Fruit fly (Drosophila melanogaster): ENCODE measurements around the gene CG14050.

Gene CG14050

DNA sequence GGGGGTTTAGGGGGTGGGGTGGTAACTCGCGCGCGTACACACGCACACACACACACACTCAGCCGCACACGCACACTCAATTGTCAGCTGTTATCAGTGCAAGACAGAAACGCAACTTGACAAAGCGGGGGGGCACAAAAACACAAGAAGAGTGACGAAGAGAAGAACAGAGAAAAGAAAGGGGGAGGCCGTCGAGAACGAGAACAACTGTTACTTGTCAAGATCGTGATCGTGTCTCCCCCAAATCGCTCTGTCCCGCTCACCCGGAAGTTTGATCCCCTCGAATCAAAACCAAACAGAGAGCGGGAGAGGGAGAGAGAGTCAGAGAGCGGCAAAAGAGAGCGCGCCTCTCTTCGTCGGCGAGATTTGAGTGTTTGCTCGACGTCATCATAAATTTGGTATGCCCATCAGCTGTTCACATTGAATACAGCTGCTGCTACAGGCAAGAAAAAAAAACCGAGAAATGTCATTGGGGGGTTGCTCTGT, 8.6 kb downstream of the CG14050 start (continued):
- no peak for TF ChIP-seq CG33557 (GFP tag; optimal IDR thresholded peaks at IDR 0.05)
- TF ChIP-seq ssp (GFP tag; IDR thresholded peaks at IDR 0.05): no peak
- no peak for TF ChIP-seq CG18764 (GFP tag; optimal IDR thresholded peaks at IDR 0.05)
- no peak for TF ChIP-seq Lhr (GFP tag; optimal IDR thresholded peaks at IDR 0.05)
- no peak for TF ChIP-seq Sox100B (GFP tag; optimal IDR thresholded peaks at IDR 0.05)
- no peak for TF ChIP-seq CG17612 (GFP tag; IDR thresholded peaks at IDR 0.05)
- TF ChIP-seq CG9797 (GFP tag; optimal IDR thresholded peaks at IDR 0.05): no peak
- TF ChIP-seq Chrac-16 (GFP tag; optimal IDR thresholded peaks at IDR 0.05): no peak
- TF ChIP-seq Sry-δ (GFP tag; optimal IDR thresholded peaks at IDR 0.05): no peak
- peak; percentile 90 for TF ChIP-seq chinmo (GFP tag; IDR thresholded peaks at IDR 0.05; ENCODE audit: partially characterized antibody)
- no peak for TF ChIP-seq lmd (GFP tag; IDR thresholded peaks at IDR 0.05)
- TF ChIP-seq CG1233 (GFP tag; optimal IDR thresholded peaks at IDR 0.05): no peak
- no peak for TF ChIP-seq Doc2 (GFP tag; IDR thresholded peaks at IDR 0.05)
- no peak for TF ChIP-seq Usf (GFP tag; optimal IDR thresholded peaks at IDR 0.05)
- peak; percentile 77 for TF ChIP-seq Med (GFP tag)
- no peak for TF ChIP-seq gsb (GFP tag; IDR thresholded peaks at IDR 0.05)
- no peak for TF ChIP-seq CG14441 (GFP tag; IDR thresholded peaks at IDR 0.05)
- TF ChIP-seq Elba2 (GFP tag; optimal IDR thresholded peaks at IDR 0.05): no peak
- TF ChIP-seq emc (GFP tag; optimal IDR thresholded peaks at IDR 0.05): no peak
- TF ChIP-seq ato (GFP tag; IDR thresholded peaks at IDR 0.05; ENCODE audit: partially characterized antibody): no peak
- TF ChIP-seq CG17361 (GFP tag; IDR thresholded peaks at IDR 0.05): no peak
- TF ChIP-seq Trl (optimal IDR thresholded peaks at IDR 0.05): peak; percentile 94 to 99
- peak; percentile 63 for TF ChIP-seq Trl (GFP tag; optimal IDR thresholded peaks at IDR 0.05)
- TF ChIP-seq CG9727 (GFP tag; optimal IDR thresholded peaks at IDR 0.05): no peak
- no peak for TF ChIP-seq Dfd (GFP tag; optimal IDR thresholded peaks at IDR 0.05)
- TF ChIP-seq gcm2 (GFP tag; optimal IDR thresholded peaks at IDR 0.05): no peak
- TF ChIP-seq Kr (GFP tag; optimal IDR thresholded peaks at IDR 0.05): no peak
- TF ChIP-seq CkIIα-i1 (GFP tag; IDR thresholded peaks at IDR 0.05): no peak
- no peak for TF ChIP-seq hth (optimal IDR thresholded peaks at IDR 0.05)
- peak; percentile 21 for TF ChIP-seq gsb-n (tag; optimal IDR thresholded peaks at IDR 0.05)
- no peak for TF ChIP-seq bigmax (GFP tag; optimal IDR thresholded peaks at IDR 0.05)
- peak; percentile 30 for TF ChIP-seq psq (GFP tag; optimal IDR thresholded peaks at IDR 0.05)
- peak; percentile 0 for TF ChIP-seq abd-A (tag; optimal IDR thresholded peaks at IDR 0.05)
- TF ChIP-seq ci (GFP tag; IDR thresholded peaks at IDR 0.05): peak; percentile 61; the same call in 2 of the 3 replicates
- no peak for TF ChIP-seq tx (GFP tag; optimal IDR thresholded peaks at IDR 0.05)
- TF ChIP-seq ash1 (GFP tag; optimal IDR thresholded peaks at IDR 0.05): no peak
- peak; percentile 78 for TF ChIP-seq nau (GFP tag; optimal IDR thresholded peaks at IDR 0.05)
- TF ChIP-seq D (optimal IDR thresholded peaks at IDR 0.05): no peak
- TF ChIP-seq D (GFP tag; optimal IDR thresholded peaks at IDR 0.05): no peak
- no peak for TF ChIP-seq Ravus (GFP tag; IDR thresholded peaks at IDR 0.05)
- no peak for TF ChIP-seq CoRest (tag; optimal IDR thresholded peaks at IDR 0.05)
- no peak for TF ChIP-seq sc (optimal IDR thresholded peaks at IDR 0.05)
- TF ChIP-seq sc (GFP tag; optimal IDR thresholded peaks at IDR 0.05): no peak
- TF ChIP-seq ems (GFP tag; optimal IDR thresholded peaks at IDR 0.05): no peak
- TF ChIP-seq chif (GFP tag; optimal IDR thresholded peaks at IDR 0.05): no peak
- no peak for TF ChIP-seq CG6254 (GFP tag; optimal IDR thresholded peaks at IDR 0.05)
- no peak for TF ChIP-seq Mad (GFP tag; optimal IDR thresholded peaks at IDR 0.05)
- TF ChIP-seq en (GFP tag; optimal IDR thresholded peaks at IDR 0.05): no peak
- no peak for TF ChIP-seq org-1 (GFP tag; optimal IDR thresholded peaks at IDR 0.05)
- no peak for TF ChIP-seq CG7963 (GFP tag; IDR thresholded peaks at IDR 0.05; ENCODE audit: partially characterized antibody)
- peak; percentile 2 for TF ChIP-seq pho (GFP tag; optimal IDR thresholded peaks at IDR 0.05)
- peak; percentile 33 for TF ChIP-seq PHDP (tag; optimal IDR thresholded peaks at IDR 0.05)
- no peak for TF ChIP-seq CG11085 (GFP tag; IDR thresholded peaks at IDR 0.05)
